Fruit fly (Drosophila melanogaster) whole organism, embryonic: ENCODE data around the gene CG5087.

ENCODE experiments used
- Abd-B ChIP-seq: fragments of 200-800 bp; sonication (Bioruptor generic); optimal IDR thresholded peaks from 2 replicates; lab custom pipeline; 2018; ENCODE audit warnings: missing biosample characterization, mild to moderate bottlenecking, missing genetic modification characterization, moderate library complexity
- B-H2 ChIP-seq: fragments of 200-800 bp; sonication (Bioruptor generic); optimal IDR thresholded peaks from 2 replicates; lab custom pipeline; 2018; ENCODE audit warnings: missing biosample characterization, mild to moderate bottlenecking, missing genetic modification characterization
- CG11695 ChIP-seq: fragments of 200-800 bp; sonication (Bioruptor generic); IDR thresholded peaks from 3 replicates; pipeline ENCODE4 v1.3.6; 2022; ENCODE audit warnings: missing biosample characterization, missing genetic modification characterization
- CG12155 ChIP-seq: fragments of 200-800 bp; sonication (Bioruptor generic); optimal IDR thresholded peaks from 3 replicates; lab custom pipeline; 2016; ENCODE audit warnings: missing biosample characterization, missing genetic modification characterization
- CG12219 ChIP-seq: fragments of 200-800 bp; sonication (Bioruptor generic); optimal IDR thresholded peaks from 3 replicates; lab custom pipeline; 2018; ENCODE audit warnings: missing biosample characterization, mild to moderate bottlenecking, missing genetic modification characterization
- CG12299 ChIP-seq: fragments of 200-800 bp; sonication (Bioruptor generic); optimal IDR thresholded peaks from 2 replicates; lab custom pipeline; 2018; ENCODE audit warnings: missing biosample characterization, mild to moderate bottlenecking, missing genetic modification characterization
- CG1529 ChIP-seq: fragments of 200-800 bp; sonication (Bioruptor generic); optimal IDR thresholded peaks from 3 replicates; lab custom pipeline; 2018; ENCODE audit warnings: missing biosample characterization, missing genetic modification characterization
- CG15696 ChIP-seq: fragments of 200-800 bp; sonication (Bioruptor generic); optimal IDR thresholded peaks from 2 replicates; lab custom pipeline; 2019; ENCODE audit warnings: missing biosample characterization, mild to moderate bottlenecking, missing genetic modification characterization, moderate library complexity
- CG1603 ChIP-seq: fragments of 200-800 bp; sonication (Bioruptor generic); optimal IDR thresholded peaks from 2 replicates; lab custom pipeline; 2019; ENCODE audit warnings: missing biosample characterization, mild to moderate bottlenecking, missing genetic modification characterization, moderate library complexity
- CG17385 ChIP-seq: fragments of 200-800 bp; sonication (Bioruptor generic); optimal IDR thresholded peaks from 3 replicates; lab custom pipeline; 2018; ENCODE audit warnings: missing biosample characterization, mild to moderate bottlenecking, missing genetic modification characterization
- CG18619 ChIP-seq: fragments of 200-800 bp; sonication (Bioruptor generic); optimal IDR thresholded peaks from 3 replicates; lab custom pipeline; 2017; ENCODE audit warnings: missing biosample characterization, mild to moderate bottlenecking, missing genetic modification characterization
- CG34224 ChIP-seq: fragments of 200-800 bp; sonication (Bioruptor generic); IDR thresholded peaks from 3 replicates; pipeline ENCODE4 v1.3.6; 2022; ENCODE audit warnings: missing biosample characterization, missing genetic modification characterization; ENCODE audit not compliant: partially characterized antibody
- CG3726 ChIP-seq: fragments of 200-800 bp; sonication (Bioruptor generic); IDR thresholded peaks from 3 replicates; pipeline ENCODE4, ENCODE4 v1.3.6; 2022; ENCODE audit warnings: missing biosample characterization, missing genetic modification characterization
- CG4617 ChIP-seq: fragments of 200-800 bp; sonication (Bioruptor generic); optimal IDR thresholded peaks from 3 replicates; lab custom pipeline; 2016; ENCODE audit warnings: missing biosample characterization, missing genetic modification characterization, borderline replicate concordance
- CG4730 ChIP-seq: fragments of 200-800 bp; sonication (Bioruptor generic); IDR thresholded peaks from 2 replicates; pipeline ENCODE4 v1.3.6; 2022; ENCODE audit warnings: missing biosample characterization, missing genetic modification characterization
- CG4820 ChIP-seq: fragments of 200-800 bp; sonication (Bioruptor generic); optimal IDR thresholded peaks from 3 replicates; lab custom pipeline; 2016; ENCODE audit warnings: missing biosample characterization, missing genetic modification characterization
- CG7839 ChIP-seq: fragments of 200-800 bp; sonication (Bioruptor generic); optimal IDR thresholded peaks from 3 replicates; lab custom pipeline; 2018; ENCODE audit warnings: missing biosample characterization, mild to moderate bottlenecking, missing genetic modification characterization, moderate library complexity
- CG8089 ChIP-seq: fragments of 200-800 bp; sonication (Bioruptor generic); optimal IDR thresholded peaks from 3 replicates; lab custom pipeline; 2016; ENCODE audit warnings: missing biosample characterization, missing genetic modification characterization
- CG8478 ChIP-seq: fragments of >200 bp; optimal IDR thresholded peaks from 2 replicates; lab custom pipeline; 2018
- CG9932 ChIP-seq: fragments of 200-800 bp; sonication (Bioruptor generic); IDR thresholded peaks from 2 replicates; pipeline ENCODE4 v1.3.6; 2022; ENCODE audit warnings: missing biosample characterization, missing genetic modification characterization
- Doc3 ChIP-seq: fragments of 200-800 bp; sonication (Bioruptor generic); IDR thresholded peaks from 3 replicates; pipeline ENCODE4 v1.3.6; 2022; ENCODE audit warnings: missing biosample characterization, missing genetic modification characterization; ENCODE audit not compliant: partially characterized antibody
- Dref ChIP-seq: fragments of 200-800 bp; sonication (Bioruptor generic); IDR thresholded peaks from 2 replicates; pipeline ENCODE4 v1.3.6; 2022; ENCODE audit warnings: missing biosample characterization, missing genetic modification characterization
- GATAe ChIP-seq: fragments of 200-800 bp; sonication (Bioruptor generic); conservative IDR thresholded peaks from 2 replicates; pipeline ENCODE4 v1.3.6; 2022; ENCODE audit warnings: missing biosample characterization, missing genetic modification characterization
- HLH54F ChIP-seq: fragments of 200-800 bp; sonication (Bioruptor generic); optimal IDR thresholded peaks from 3 replicates; lab custom pipeline; 2016; ENCODE audit warnings: missing biosample characterization, missing genetic modification characterization
- Mad ChIP-seq: fragments of 200-800 bp; sonication (Bioruptor generic); optimal IDR thresholded peaks from 2 replicates; lab custom pipeline; 2016; ENCODE audit warnings: missing biosample characterization, missing genetic modification characterization
- Myb ChIP-seq: fragments of 200-800 bp; sonication (Bioruptor generic); optimal IDR thresholded peaks from 2 replicates; lab custom pipeline; 2016; ENCODE audit warnings: missing biosample characterization, missing genetic modification characterization
- NfI ChIP-seq: fragments of 200-800 bp; sonication (Bioruptor generic); optimal IDR thresholded peaks from 3 replicates; lab custom pipeline; 2018; ENCODE audit warnings: missing biosample characterization, mild to moderate bottlenecking, missing genetic modification characterization, moderate library complexity
- Oaz ChIP-seq: fragments of 200-800 bp; sonication (Bioruptor generic); IDR thresholded peaks from 2 replicates; pipeline ENCODE4 v1.3.6; 2022; ENCODE audit warnings: missing biosample characterization, missing genetic modification characterization
- PHDP ChIP-seq: fragments of 200-800 bp; sonication (Bioruptor generic); optimal IDR thresholded peaks from 3 replicates; lab custom pipeline; 2018; ENCODE audit warnings: missing biosample characterization, mild to moderate bottlenecking, missing genetic modification characterization, moderate library complexity
- Sox102F ChIP-seq: fragments of 200-800 bp; sonication (Bioruptor generic); optimal IDR thresholded peaks from 2 replicates; lab custom pipeline; 2018; ENCODE audit warnings: missing biosample characterization, mild to moderate bottlenecking, missing genetic modification characterization, moderate library complexity
- Stat92E ChIP-seq, 3 experiments: fragments of >200 bp in 2 of 3; fragments of 200-800 bp in 1 of 3; sonication (Bioruptor generic) in 1 of 3; optimal IDR thresholded peaks; 2 replicates each; lab custom pipeline; 2017 to 2019; ENCODE audit warnings: missing biosample characterization in 3 of 3, missing genetic modification characterization in 3 of 3, mild to moderate bottlenecking in 1 of 3, moderate library complexity in 1 of 3
- TFAM ChIP-seq: fragments of 200-800 bp; sonication (Bioruptor generic); optimal IDR thresholded peaks from 2 replicates; lab custom pipeline; 2017; ENCODE audit warnings: missing biosample characterization, missing genetic modification characterization, inconsistent platforms
- Trl ChIP-seq, 3 experiments: fragments of >200 bp in 2 of 3; fragments of 200-800 bp in 1 of 3; sonication (Bioruptor generic) in 1 of 3; optimal IDR thresholded peaks; 2 replicates in 1 of 3; 3 replicates in 2 of 3; lab custom pipeline; 2016 to 2017; ENCODE audit warnings: missing biosample characterization in 1 of 3, missing genetic modification characterization in 1 of 3
- ab ChIP-seq: fragments of 200-800 bp; sonication (Bioruptor generic); optimal IDR thresholded peaks from 2 replicates; lab custom pipeline; 2016; ENCODE audit warnings: missing biosample characterization, missing genetic modification characterization
- amos ChIP-seq: fragments of 200-800 bp; sonication (Bioruptor generic); IDR thresholded peaks from 2 replicates; pipeline ENCODE4 v1.3.6; 2022; ENCODE audit warnings: missing biosample characterization, missing genetic modification characterization; ENCODE audit not compliant: partially characterized antibody
- crp ChIP-seq, 2 experiments: fragments of 200-800 bp; sonication (Bioruptor generic); optimal IDR thresholded peaks; 2 replicates in 1 of 2; 3 replicates in 1 of 2; lab custom pipeline; 2017; ENCODE audit warnings: missing biosample characterization in 2 of 2, missing genetic modification characterization in 2 of 2, mild to moderate bottlenecking in 1 of 2, moderate library complexity in 1 of 2
- danr ChIP-seq: fragments of 200-800 bp; sonication (Bioruptor generic); IDR thresholded peaks from 2 replicates; pipeline ENCODE4 v1.3.6; 2022; ENCODE audit warnings: missing biosample characterization, missing genetic modification characterization
- emc ChIP-seq: fragments of 200-800 bp; sonication (Bioruptor generic); optimal IDR thresholded peaks from 2 replicates; lab custom pipeline; 2016; ENCODE audit warnings: missing biosample characterization, missing genetic modification characterization
- ftz-f1 ChIP-seq: fragments of 200-800 bp; sonication (Bioruptor generic); optimal IDR thresholded peaks from 2 replicates; lab custom pipeline; 2016; ENCODE audit warnings: missing biosample characterization, missing genetic modification characterization
- gcm ChIP-seq: fragments of 200-800 bp; sonication (Bioruptor generic); optimal IDR thresholded peaks from 2 replicates; lab custom pipeline; 2019; ENCODE audit warnings: missing biosample characterization, mild to moderate bottlenecking, missing genetic modification characterization, moderate library complexity
- gem ChIP-seq: fragments of 200-800 bp; sonication (Bioruptor generic); optimal IDR thresholded peaks from 2 replicates; lab custom pipeline; 2019; ENCODE audit warnings: missing biosample characterization, mild to moderate bottlenecking, missing genetic modification characterization, moderate library complexity
- grau ChIP-seq: fragments of 200-800 bp; optimal IDR thresholded peaks from 3 replicates; lab custom pipeline; 2019; ENCODE audit warnings: missing biosample characterization, mild to moderate bottlenecking, missing genetic modification characterization, moderate library complexity
- inv ChIP-seq: fragments of 200-800 bp; sonication (Bioruptor generic); IDR thresholded peaks from 2 replicates; pipeline ENCODE4 v1.3.6; 2022; ENCODE audit warnings: missing biosample characterization, missing genetic modification characterization; ENCODE audit not compliant: partially characterized antibody
- klu ChIP-seq: fragments of 200-800 bp; sonication (Bioruptor generic); IDR thresholded peaks from 2 replicates; pipeline ENCODE4 v1.3.6; 2022; ENCODE audit warnings: missing biosample characterization, missing genetic modification characterization
- nmo ChIP-seq: fragments of 200-800 bp; sonication (Bioruptor generic); optimal IDR thresholded peaks from 2 replicates; lab custom pipeline; 2018; ENCODE audit warnings: missing biosample characterization, mild to moderate bottlenecking, missing genetic modification characterization, moderate library complexity
- pnt ChIP-seq: fragments of 200-800 bp; sonication (Bioruptor generic); optimal IDR thresholded peaks from 3 replicates; lab custom pipeline; 2016; ENCODE audit warnings: missing biosample characterization, missing genetic modification characterization
- ssp ChIP-seq: fragments of 200-800 bp; sonication (Bioruptor generic); IDR thresholded peaks from 2 replicates; pipeline ENCODE4 v1.3.6; 2022; ENCODE audit warnings: missing biosample characterization, missing genetic modification characterization
- usp ChIP-seq: fragments of >200 bp; optimal IDR thresholded peaks from 2 replicates; lab custom pipeline; 2017; ENCODE audit warnings: missing biosample characterization, missing genetic modification characterization
- vfl ChIP-seq: fragments of 200-800 bp; sonication (Bioruptor generic); optimal IDR thresholded peaks from 2 replicates; lab custom pipeline; 2016; ENCODE audit warnings: missing biosample characterization, missing genetic modification characterization

The CG5087 gene

DNA sequence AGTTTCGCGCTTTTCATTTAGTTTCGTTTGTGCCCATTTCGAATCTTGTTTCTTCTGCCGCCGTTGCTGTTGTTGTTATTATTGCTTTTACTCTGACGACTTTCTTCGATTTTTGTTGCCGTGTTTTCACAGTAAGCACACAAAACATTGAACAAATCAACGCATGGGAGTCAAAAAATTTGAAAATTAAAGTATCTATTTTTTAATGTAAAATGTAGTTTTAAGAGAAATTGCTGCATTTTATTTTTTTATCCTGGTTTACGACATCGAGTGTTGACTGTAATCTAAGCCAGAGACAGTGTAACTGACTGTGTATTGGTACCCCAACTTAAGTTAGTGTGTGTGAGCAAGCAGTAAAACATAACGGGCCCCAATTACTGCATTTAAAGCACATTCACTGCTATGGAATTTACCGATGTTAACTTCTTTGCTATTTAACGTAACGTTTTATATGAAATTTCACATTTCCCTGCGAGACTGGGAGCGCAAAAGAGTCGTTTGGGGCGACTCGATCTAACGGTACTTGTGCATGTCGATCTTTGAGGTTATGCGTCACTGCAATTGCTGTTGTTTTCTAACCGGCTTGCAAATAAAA lies 1.7 kb upstream of the CG5087 start (continued):
- TF ChIP-seq Abd-B (GFP tag; lab: Kevin White, UChicago) (peak; percentile 58), CG4617 (GFP tag; lab: Kevin White, UChicago) (peak; percentile 13), CG34224 (GFP tag; lab: Robert Waterston, UW) (no peak), NfI (GFP tag; lab: Kevin White, UChicago) (no peak), vfl (GFP tag; lab: Kevin White, UChicago) (no peak), Oaz (GFP tag; lab: Robert Waterston, UW) (no peak), CG1529 (GFP tag; lab: Kevin White, UChicago) (peak; percentile 23), CG3726 (GFP tag; lab: Robert Waterston, UW) (0 out of 3 replicates have a peak, but pooled peaks have one; percentile 43), crp (GFP tag; optimal IDR thresholded peaks at IDR 0.05; lab: Kevin White, UChicago) (no peak), grau (peak; percentile 92), CG17385 (GFP tag; lab: Kevin White, UChicago) (no peak), amos (GFP tag; lab: Robert Waterston, UW) (no peak), ab (no peak), CG12155 (GFP tag; lab: Kevin White, UChicago) (peak; percentile 43), ftz-f1 (GFP tag; lab: Kevin White, UChicago) (no peak), CG8478 (lab: Kevin White, UChicago) (no peak), CG18619 (GFP tag; lab: Kevin White, UChicago) (peak; percentile 23), Sox102F (GFP tag; lab: Kevin White, UChicago) (peak; percentile 84), gcm (no peak), B-H2 (no peak), pnt (GFP tag; lab: Kevin White, UChicago) (peak; percentile 24), nmo (GFP tag; lab: Kevin White, UChicago) (peak; percentile 69), Trl (optimal IDR thresholded peaks at IDR 0.05; lab: Kevin White, UChicago) (no peak), Trl (GFP tag; optimal IDR thresholded peaks at IDR 0.05; lab: Kevin White, UChicago) (peak; percentile 33), PHDP (tag; lab: Kevin White, UChicago) (peak; percentile 49), CG12219 (GFP tag; lab: Kevin White, UChicago) (peak; percentile 35), TFAM (GFP tag; lab: Kevin White, UChicago) (no peak), ssp (GFP tag; lab: Robert Waterston, UW) (0 out of 2 replicates have a peak, but pooled peaks have one; percentile 39), Stat92E (GFP tag; optimal IDR thresholded peaks at IDR 0.05; lab: Kevin White, UChicago) (no peak), CG15696 (no peak), Doc3 (no peak), HLH54F (GFP tag; lab: Kevin White, UChicago) (peak; percentile 60), Mad (GFP tag; lab: Kevin White, UChicago) (peak; percentile 7), usp (GFP tag; lab: Kevin White, UChicago) (no peak), danr (0 out of 2 replicates have a peak, but pooled peaks have one; percentile 9), Dref (GFP tag; lab: Robert Waterston, UW) (no peak), gem (tag; lab: Kevin White, UChicago) (no peak), CG9932 (GFP tag; lab: Robert Waterston, UW) (peak; percentile 58), CG11695 (GFP tag; lab: Robert Waterston, UW) (0 out of 3 replicates have a peak, but pooled peaks have one; percentile 35), klu (GFP tag; lab: Robert Waterston, UW) (peak; percentile 26; the same call in 1 of the 2 replicates), CG8089 (no peak), GATAe (GFP tag; lab: Robert Waterston, UW) (no peak), CG7839 (tag; lab: Kevin White, UChicago) (peak; percentile 73), emc (GFP tag; lab: Kevin White, UChicago) (peak; percentile 25), CG1603 (tag; lab: Kevin White, UChicago) (peak; percentile 73), Myb (GFP tag; lab: Kevin White, UChicago) (peak; percentile 0), CG4730 (GFP tag; lab: Robert Waterston, UW) (no peak), inv (GFP tag; lab: Robert Waterston, UW) (no peak), CG12299 (tag; lab: Kevin White, UChicago) (no peak), CG4820 (GFP tag; lab: Kevin White, UChicago) (peak; percentile 30)
